Worm (Caenorhabditis elegans) whole organism, L4/young adult: Measurements from ENCODE around the gene fbxa-215.

Experiments used
- W03F9.2 ChIP-seq: fragments of 150-350 bp; optimal IDR thresholded peaks from 2 replicates; lab custom pipeline; 2014; ENCODE audit warnings: missing biosample characterization, missing genetic modification characterization
- dao-5 ChIP-seq: sonication (generic microtip); optimal IDR thresholded peaks from 2 replicates; lab custom pipeline; 2016; ENCODE audit warnings: missing genotype, missing genetic modification characterization, moderate library complexity, missing compliant biosample characterization
- him-1 ChIP-seq: sonication (generic microtip); optimal IDR thresholded peaks from 2 replicates; lab custom pipeline; 2016; ENCODE audit warnings: missing genotype, missing genetic modification reagents, missing genetic modification characterization, missing compliant biosample characterization

- TF ChIP-seq him-1 (no peak), W03F9.2 (no peak), dao-5 (tag; lab: Kevin White, UChicago) (no peak)
These were observed 20.9 kb downstream of the fbxa-215 start, which contains the start of gene srz-29 for ce11 chrIV:13645823-13646222.
